Fruit fly (Drosophila melanogaster): ENCODE results near the gene Nedd4.

The Nedd4 gene

DNA sequence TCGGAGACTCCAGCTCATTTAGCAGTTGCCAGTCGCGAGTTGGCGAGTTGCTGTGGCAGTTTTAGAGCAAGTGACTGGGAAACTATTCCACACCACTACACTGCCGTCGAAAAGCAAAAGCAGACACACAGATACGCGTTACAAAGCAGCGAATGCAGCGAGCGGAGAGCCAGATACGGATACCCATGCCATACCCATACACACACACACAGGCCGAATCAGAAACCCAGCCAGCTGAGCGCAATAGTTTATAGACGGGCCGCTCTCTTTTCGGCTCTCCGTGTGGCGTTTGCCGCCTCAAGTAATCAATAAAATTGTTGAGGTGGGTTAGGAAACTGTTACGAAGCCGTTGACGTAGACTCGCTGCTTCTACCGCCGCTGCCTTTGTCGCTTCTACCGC lies 43.9 kb downstream of the Nedd4 start:
- no peak for TF ChIP-seq noc (tag; optimal IDR thresholded peaks at IDR 0.05)

DNA sequence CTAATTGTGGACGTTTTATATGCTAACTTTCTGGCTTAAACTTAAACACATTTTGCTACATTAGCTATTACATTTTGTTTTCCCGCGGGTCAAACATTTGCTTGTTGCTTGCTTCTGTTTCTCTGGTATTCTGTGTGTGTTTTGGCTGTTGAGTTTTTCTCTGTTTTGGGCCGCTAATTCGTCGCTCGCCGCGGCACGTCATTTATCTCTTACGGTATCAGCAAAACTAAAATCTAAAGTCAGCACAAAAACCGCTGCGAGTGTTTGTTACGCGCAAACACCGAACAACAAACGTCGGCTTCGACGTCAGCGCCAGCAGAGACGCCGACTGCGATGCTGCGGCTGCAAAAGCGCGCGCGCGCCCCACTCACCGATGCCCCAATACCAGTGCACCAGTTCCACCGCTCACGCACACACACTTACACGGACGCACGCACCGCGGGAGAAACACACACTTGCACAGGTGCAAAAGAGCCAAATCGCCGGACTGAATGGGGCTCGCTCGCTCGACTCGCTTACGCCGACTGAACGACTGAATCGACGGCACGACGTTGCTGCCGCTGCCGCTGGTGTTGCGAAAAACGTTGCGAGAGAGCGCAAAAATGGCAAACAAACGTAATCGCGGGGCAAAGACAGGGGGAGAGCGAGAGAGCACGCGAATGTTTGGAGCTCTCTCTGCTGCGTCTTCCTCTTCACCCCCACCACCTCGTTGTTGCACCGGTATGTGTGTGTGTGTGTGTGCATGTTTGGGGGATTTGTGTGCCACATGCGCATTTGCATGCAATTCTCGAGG lies 46.4 kb downstream of the Nedd4 start:
- no peak for TF ChIP-seq noc (tag; optimal IDR thresholded peaks at IDR 0.05)

DNA sequence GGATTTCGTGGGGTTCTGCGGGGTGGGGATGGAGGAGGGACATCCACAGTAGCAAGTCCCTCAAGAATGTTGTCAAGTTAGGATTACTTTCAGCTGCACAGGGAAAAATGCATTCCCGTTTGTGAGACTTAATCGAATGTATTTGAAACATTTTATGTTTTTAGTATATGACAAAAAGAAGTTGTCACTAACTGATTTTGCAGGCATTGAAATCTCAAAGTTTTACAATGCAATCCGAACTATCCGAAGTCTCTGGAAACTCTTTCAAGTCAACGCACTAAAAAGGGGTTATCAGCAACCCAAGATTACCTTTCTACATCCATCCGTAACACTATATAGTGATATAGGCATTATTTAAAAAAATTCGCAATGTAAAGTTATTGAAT lies 47.0 kb downstream of the Nedd4 start:
- no peak for TF ChIP-seq noc (tag; optimal IDR thresholded peaks at IDR 0.05)

DNA sequence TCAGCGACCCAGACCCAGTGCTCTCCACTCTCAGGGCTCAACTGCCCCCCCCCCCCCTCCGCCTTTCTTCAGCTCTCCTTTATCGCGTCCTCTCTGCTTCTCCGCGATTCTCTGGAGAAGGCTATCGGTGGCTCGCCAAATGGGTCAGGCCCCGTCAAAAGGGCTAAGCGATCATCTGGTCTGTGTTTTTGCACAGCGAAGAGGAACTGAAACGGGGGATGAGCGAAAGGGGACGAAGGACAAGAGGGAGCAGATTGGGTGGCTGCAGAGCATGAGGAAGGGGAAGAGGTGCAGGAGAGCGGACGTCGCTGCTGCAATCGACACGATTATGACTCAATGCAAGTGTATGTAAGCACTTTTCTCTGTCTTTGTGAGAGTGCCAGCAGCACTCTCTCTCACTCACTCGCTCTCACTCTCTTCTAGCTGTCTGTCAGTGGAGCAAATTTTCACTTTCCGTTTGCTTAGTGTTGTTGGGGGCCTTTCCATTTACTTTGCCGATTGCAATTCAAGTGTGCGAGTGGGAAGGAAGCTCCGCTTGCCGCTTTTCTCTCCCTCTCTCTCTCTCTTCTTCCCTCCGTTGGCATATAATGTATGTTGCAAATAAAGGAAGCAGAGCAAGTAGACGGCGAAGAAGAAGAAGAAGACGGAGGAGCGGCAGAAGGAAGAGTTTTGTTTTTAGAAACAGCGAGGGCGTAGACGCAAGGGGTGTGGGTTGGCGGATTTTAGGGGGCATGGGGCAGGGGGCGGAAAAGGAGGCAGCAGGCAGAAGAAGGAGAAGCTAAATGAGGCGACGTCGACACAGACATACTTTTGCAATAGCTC lies 47.9 kb downstream of the Nedd4 start:
- TF ChIP-seq noc (tag; optimal IDR thresholded peaks at IDR 0.05) = no peak

DNA sequence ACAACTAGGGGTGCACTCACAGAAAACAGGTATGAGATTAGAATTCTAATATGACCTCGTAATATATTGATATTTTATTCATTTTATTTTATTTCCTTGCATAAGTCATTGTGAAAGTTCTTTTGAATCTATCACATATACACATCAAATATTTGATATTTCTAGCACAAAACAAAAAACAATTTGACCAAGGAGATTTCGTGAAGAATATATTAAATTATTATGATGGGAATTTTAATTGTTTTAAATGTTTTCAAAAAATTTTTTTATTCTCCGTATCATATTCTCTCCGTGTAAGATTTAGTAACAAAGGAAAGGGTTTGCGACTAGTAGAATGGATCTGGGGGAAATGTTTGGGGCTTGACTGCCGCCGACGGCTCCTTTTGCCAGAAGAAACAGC lies 48.5 kb downstream of the Nedd4 start:
- no peak for TF ChIP-seq noc (tag; optimal IDR thresholded peaks at IDR 0.05)

DNA sequence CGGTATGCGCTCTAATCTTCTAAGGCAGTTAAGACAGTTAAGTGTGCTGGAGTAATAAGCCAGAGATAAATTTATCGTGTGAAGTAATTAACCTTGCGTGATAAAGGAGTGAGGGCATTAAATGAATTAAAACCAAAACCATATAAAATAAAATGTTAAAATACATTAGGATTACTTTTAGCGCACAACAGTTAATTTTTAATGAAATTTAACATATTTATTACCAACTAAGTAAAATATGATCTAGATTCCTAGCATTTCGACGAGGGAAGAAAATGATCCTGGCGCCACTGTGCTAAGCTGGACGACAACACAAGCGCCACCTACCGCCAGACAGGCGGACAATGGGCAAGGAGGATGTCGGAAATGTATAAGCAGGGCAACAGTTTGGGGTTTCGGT lies 49.2 kb downstream of the Nedd4 start:
- TF ChIP-seq noc (tag; optimal IDR thresholded peaks at IDR 0.05) = no peak

DNA sequence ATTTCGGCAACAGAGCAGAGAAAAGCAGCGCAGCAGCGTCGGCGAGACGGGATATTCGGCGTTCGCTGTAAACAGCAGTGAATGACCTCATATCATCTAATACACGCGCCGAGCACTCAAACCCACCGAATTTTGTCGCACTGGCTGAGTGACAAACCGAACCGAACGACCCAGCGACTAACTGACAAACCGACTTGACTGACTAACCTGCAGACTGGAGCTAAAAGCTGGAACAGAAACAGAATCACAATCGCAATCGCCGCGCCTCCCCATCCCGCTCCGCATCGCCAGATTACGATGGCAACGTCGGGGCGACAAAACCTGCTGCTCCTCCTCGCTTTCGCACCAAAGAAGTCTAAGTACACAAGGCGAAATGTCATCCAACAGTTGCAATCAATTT lies 49.7 kb downstream of the Nedd4 start:
- no peak for TF ChIP-seq noc (tag; optimal IDR thresholded peaks at IDR 0.05)

DNA sequence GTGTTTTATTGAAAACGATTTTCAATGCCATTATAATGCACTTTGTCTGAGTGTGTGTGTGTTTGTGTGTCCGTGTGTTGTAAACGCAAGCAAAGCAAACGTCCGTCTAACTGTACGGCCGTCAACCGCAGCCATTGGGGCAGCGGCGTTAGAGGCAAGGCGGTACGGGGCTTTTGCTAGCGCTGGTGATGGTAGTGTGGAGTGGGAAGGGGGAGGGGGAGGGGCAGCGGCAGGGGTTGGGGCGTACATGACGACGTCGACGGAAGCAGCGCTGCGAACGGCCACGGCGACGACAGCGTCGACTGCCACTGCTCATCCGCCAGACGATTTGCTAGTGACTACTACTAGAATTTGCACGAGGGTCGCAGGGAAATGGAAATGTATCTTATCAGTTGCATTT lies 54.8 kb downstream of the Nedd4 start:
- no peak for TF ChIP-seq noc (tag; optimal IDR thresholded peaks at IDR 0.05)

DNA sequence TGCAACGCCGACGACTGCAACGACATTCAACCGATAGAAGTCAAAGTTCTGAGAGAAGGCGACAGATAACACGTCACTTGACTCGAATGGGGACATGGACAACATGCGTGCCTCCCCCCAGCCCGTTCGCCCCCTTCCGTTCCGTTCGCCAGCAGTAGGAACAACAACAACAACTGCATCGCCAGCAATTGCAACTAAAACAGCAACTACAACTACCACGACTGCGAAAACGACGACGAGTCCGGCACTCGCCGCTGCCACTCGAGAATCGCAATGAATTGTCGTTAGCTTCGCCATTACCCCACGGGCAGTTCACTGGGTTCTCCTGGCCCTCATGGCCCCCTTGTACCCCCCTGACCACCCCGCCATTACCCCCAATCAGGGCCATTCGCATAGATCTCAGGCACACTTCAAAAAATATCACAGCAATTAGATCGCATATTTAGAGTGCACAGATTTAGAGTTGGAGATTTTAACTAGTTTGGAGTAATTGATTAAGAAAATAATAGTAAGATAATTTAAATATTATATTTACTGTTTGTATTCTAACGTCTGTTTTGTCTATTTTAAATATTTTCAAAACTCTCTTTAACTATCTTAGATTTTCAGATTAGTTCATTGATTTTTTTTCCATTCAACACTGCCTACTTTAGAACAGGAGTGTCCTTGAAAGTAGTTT lies 56.6 kb downstream of the Nedd4 start:
- TF ChIP-seq noc (tag; optimal IDR thresholded peaks at IDR 0.05) = no peak

DNA sequence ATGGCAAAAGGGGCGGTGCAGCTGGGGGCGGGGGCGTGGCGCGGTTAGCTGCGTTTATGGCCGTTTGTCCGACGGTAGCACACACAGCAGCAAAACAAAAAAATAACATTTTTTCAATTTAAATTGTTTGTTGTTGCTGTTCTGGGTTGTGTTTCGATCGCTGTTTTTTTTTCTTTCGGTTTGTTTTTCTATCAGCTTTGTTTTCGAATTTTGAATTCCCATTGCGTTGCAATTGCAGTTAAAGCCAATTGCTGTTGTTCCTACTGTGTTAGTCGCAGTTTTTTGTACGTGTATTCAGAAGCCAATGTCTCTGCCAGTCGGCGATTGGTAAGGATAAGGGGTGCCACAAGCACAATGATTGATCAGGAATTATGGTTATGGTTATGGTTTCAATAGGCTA lies 57.4 kb downstream of the Nedd4 start:
- TF ChIP-seq noc (tag; optimal IDR thresholded peaks at IDR 0.05) = no peak

DNA sequence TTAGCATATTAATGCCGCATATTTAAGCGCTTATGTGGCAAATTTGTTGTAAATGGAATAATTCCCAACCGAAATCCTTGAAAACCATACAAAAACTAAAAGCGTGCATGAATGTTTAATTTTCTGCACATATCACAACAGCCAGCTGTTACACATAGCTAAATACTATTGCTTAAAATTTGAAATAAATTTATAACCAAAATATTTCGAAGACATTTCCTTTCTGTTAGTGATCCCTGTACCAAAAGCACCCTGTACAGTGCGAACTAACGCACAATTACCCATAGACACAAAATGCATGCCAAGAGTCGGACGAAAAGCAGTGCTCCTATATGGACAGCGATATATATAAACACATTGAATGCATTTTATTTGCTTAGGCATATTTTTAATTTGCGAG lies 58.0 kb downstream of the Nedd4 start:
- no peak for TF ChIP-seq noc (tag; optimal IDR thresholded peaks at IDR 0.05)

DNA sequence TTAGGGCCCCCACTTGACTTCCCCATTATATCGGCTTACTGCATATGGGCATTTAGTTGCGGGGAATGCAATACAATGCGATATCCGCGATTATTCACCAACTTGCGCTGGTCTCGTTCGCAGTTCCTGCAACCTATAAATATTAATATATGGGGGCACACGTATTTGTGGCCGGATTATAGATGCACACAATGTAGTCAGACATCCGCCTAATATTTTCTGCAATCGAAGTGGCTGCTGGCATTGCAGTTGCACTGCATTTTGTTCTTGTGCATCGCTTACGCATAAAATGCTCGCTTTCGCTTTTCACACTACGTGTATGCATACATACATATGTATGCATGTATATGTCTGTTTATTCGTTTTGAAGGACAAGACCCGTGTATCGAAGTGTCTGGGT lies 58.8 kb downstream of the Nedd4 start:
- no peak for TF ChIP-seq noc (tag; optimal IDR thresholded peaks at IDR 0.05)

DNA sequence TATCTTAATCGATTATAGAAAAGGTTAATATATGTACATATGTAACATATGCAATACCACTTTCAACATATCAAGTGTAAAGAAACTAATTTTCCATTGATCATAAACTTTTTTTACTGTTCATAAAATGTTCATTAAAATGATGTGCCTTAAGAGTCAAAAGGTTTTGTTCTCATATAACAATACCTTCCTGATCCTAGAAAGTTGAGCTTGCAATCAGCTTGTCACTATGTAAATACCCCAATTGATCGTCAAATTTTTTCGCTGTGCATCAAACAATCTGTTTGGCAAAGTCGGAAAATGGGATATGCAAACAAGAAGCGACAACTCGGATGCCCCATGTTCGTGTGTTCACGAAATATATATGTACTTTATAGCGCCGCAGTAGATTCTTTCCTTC lies 60.2 kb downstream of the Nedd4 start:
- TF ChIP-seq noc (tag; optimal IDR thresholded peaks at IDR 0.05) = no peak

DNA sequence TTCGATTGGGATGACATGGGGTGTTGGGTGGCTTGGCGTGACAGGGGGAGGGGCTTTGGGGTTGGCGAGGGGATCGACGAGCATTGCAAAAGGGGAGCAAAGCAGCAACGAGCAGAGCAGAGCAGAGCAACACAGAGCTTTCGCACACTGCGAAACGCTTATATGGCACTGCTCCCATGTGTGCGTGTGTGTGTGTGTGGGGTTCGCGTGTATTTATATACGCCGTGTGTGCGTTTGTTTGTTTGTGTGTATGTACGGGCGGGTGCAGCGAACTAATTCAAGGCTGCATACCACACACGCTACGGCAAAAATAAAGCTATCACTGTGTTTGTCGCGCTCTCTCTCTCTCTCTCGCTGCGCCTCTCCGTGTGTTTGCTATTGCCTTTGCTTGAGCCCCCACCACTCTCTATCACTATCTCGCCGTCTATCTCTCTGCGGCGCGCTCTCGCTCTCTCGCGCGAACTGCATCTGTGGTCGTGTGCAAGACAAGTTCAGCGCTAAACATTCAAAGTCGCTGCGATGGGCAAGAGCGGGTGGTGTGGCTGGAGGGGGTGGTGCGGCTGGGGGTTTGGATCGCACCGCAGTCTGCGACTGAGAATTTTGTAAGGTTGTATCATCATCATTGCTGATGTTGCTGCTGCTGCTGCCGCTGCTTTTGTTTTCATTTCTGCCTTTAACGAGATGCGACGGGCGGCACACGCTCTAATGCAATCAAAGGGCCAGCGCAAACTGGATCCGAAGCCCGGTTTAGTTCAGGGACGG lies 60.8 kb downstream of the Nedd4 start:
- no peak for TF ChIP-seq noc (tag; optimal IDR thresholded peaks at IDR 0.05)

DNA sequence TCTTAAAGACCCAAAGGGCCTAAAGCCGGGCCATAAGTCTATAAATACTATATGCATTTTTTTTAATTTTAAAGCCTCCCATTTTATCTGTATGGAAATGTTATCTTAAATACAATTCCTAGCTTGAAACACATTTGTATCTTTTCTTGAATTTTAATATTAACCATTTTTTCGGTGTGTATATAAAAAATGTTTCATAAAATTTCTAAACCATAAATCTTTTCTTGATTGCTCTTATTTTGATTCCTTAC lies 61.3 kb downstream of the Nedd4 start:
- no peak for TF ChIP-seq noc (tag; optimal IDR thresholded peaks at IDR 0.05)

DNA sequence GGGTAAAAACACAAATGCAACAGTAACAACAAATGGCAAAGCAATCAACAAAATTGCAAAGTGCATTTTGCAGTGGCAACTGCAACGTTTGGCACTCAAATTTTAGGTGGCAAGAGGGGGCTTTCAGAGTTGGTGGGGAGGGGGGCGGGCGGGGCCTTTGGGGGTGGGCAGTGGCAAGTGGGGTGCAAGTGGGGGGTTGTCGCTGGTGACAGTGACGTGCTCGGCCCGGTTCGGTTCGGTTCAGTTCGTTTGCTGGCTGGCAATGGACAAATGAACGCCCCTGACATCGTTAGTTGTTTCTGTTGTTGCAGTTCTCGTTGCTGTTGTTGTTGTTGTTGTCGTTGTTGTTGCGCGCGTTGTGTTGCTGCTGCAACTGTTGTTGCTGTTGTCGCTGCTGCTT lies 63.3 kb downstream of the Nedd4 start:
- TF ChIP-seq noc (tag; optimal IDR thresholded peaks at IDR 0.05) = no peak

Data from whole organism, larva.